Worm (Caenorhabditis elegans) whole organism, midembryonic: ENCODE measurements around the gene W06A7.4.

Experiments used
- flt-1 ChIP-seq: fragments of 200-800 bp; sonication (Bioruptor generic); IDR thresholded peaks from 2 replicates; pipeline ENCODE4 v1.3.6; 2022; ENCODE audit warnings: missing genetic modification characterization, missing compliant biosample characterization
- klf-2 ChIP-seq: fragments of 200-800 bp; sonication (Bioruptor generic); conservative IDR thresholded peaks from 2 replicates; pipeline ENCODE4 v1.3.6; 2022; ENCODE audit warnings: missing genetic modification reagents, missing genetic modification characterization, missing compliant biosample characterization
- tab-1 ChIP-seq: fragments of 200-800 bp; sonication (Bioruptor generic); IDR thresholded peaks from 2 replicates; pipeline ENCODE4 v1.3.6; 2022; ENCODE audit warnings: missing genetic modification characterization, missing compliant biosample characterization
- ztf-29 ChIP-seq: fragments of 200-800 bp; sonication (Bioruptor generic); IDR thresholded peaks from 2 replicates; pipeline ENCODE4 v1.3.6; 2022; ENCODE audit warnings: missing genetic modification reagents, missing genetic modification characterization, missing compliant biosample characterization

- TF ChIP-seq flt-1 (GFP tag; lab: Robert Waterston, UW) (no peak), klf-2 (no peak), tab-1 (GFP tag; lab: Robert Waterston, UW) (no peak), ztf-29 (no peak)
These were observed 18.0 kb upstream of the W06A7.4 start for ce11 chrV:14806204-14806737.
